Fruit fly (Drosophila melanogaster) whole organism, embryonic: Measurements from ENCODE around the gene kis.

Experiments used
- Abd-B ChIP-seq: fragments of 200-800 bp; sonication (Bioruptor generic); optimal IDR thresholded peaks from 2 replicates; lab custom pipeline; 2018; ENCODE audit warnings: missing biosample characterization, mild to moderate bottlenecking, missing genetic modification characterization, moderate library complexity
- B-H2 ChIP-seq: fragments of 200-800 bp; sonication (Bioruptor generic); optimal IDR thresholded peaks from 2 replicates; lab custom pipeline; 2018; ENCODE audit warnings: missing biosample characterization, mild to moderate bottlenecking, missing genetic modification characterization
- CG10147 ChIP-seq: fragments of 200-800 bp; sonication (Bioruptor generic); optimal IDR thresholded peaks from 2 replicates; lab custom pipeline; 2019; ENCODE audit warnings: missing biosample characterization, mild to moderate bottlenecking, missing genetic modification characterization, moderate library complexity
- CG11723 ChIP-seq: fragments of 200-800 bp; sonication (Bioruptor generic); optimal IDR thresholded peaks from 2 replicates; lab custom pipeline; 2017; ENCODE audit warnings: missing biosample characterization, mild to moderate bottlenecking, missing genetic modification characterization
- CG12071 ChIP-seq: fragments of 200-800 bp; sonication (Bioruptor generic); optimal IDR thresholded peaks from 3 replicates; lab custom pipeline; 2018; ENCODE audit warnings: missing biosample characterization, mild to moderate bottlenecking, missing genetic modification characterization
- CG12219 ChIP-seq: fragments of 200-800 bp; sonication (Bioruptor generic); optimal IDR thresholded peaks from 3 replicates; lab custom pipeline; 2018; ENCODE audit warnings: missing biosample characterization, mild to moderate bottlenecking, missing genetic modification characterization
- CG12236 ChIP-seq: fragments of 200-800 bp; sonication (Bioruptor generic); optimal IDR thresholded peaks from 2 replicates; lab custom pipeline; 2016; ENCODE audit warnings: missing biosample characterization, missing genetic modification characterization
- CG13296 ChIP-seq: fragments of 200-800 bp; sonication (Bioruptor generic); optimal IDR thresholded peaks from 3 replicates; lab custom pipeline; 2018; ENCODE audit warnings: missing biosample characterization, mild to moderate bottlenecking, missing genetic modification characterization
- CG14441 ChIP-seq: fragments of 200-800 bp; sonication (Bioruptor generic); IDR thresholded peaks from 2 replicates; pipeline ENCODE4 v1.3.6; 2022; ENCODE audit warnings: missing biosample characterization, missing genetic modification characterization
- CG1602 ChIP-seq: fragments of 200-800 bp; sonication (Bioruptor generic); optimal IDR thresholded peaks from 3 replicates; lab custom pipeline; 2016; ENCODE audit warnings: missing biosample characterization, missing genetic modification characterization
- CG1603 ChIP-seq: fragments of 200-800 bp; sonication (Bioruptor generic); optimal IDR thresholded peaks from 2 replicates; lab custom pipeline; 2019; ENCODE audit warnings: missing biosample characterization, mild to moderate bottlenecking, missing genetic modification characterization, moderate library complexity
- CG17568 ChIP-seq: fragments of 200-800 bp; sonication (Bioruptor generic); optimal IDR thresholded peaks from 2 replicates; lab custom pipeline; 2018; ENCODE audit warnings: missing biosample characterization, mild to moderate bottlenecking, missing genetic modification characterization, moderate library complexity
- CG2116 ChIP-seq: fragments of 200-800 bp; sonication (Bioruptor generic); optimal IDR thresholded peaks from 3 replicates; lab custom pipeline; 2018; ENCODE audit warnings: missing biosample characterization, mild to moderate bottlenecking, missing genetic modification characterization
- CG31388 ChIP-seq: fragments of 200-800 bp; sonication (Bioruptor generic); optimal IDR thresholded peaks from 2 replicates; lab custom pipeline; 2016; ENCODE audit warnings: missing biosample characterization, missing genetic modification characterization
- CG4424 ChIP-seq: fragments of 200-800 bp; sonication (Bioruptor generic); optimal IDR thresholded peaks from 3 replicates; lab custom pipeline; 2016; ENCODE audit warnings: missing biosample characterization, missing genetic modification characterization
- CG4820 ChIP-seq: fragments of 200-800 bp; sonication (Bioruptor generic); optimal IDR thresholded peaks from 3 replicates; lab custom pipeline; 2016; ENCODE audit warnings: missing biosample characterization, missing genetic modification characterization
- CG4854 ChIP-seq: fragments of 200-800 bp; sonication (Bioruptor generic); optimal IDR thresholded peaks from 2 replicates; lab custom pipeline; 2016; ENCODE audit warnings: missing biosample characterization, missing genetic modification characterization, inconsistent platforms
- CG5245 ChIP-seq: fragments of 200-800 bp; sonication (Bioruptor generic); optimal IDR thresholded peaks from 3 replicates; lab custom pipeline; 2016; ENCODE audit warnings: missing biosample characterization, missing genetic modification characterization
- CG6813 ChIP-seq: fragments of 200-800 bp; sonication (Bioruptor generic); optimal IDR thresholded peaks from 2 replicates; lab custom pipeline; 2017; ENCODE audit warnings: missing biosample characterization, missing genetic modification characterization, mild to moderate bottlenecking, moderate library complexity, missing genetic modification reagents
- CG6854 ChIP-seq: fragments of 200-800 bp; sonication (Bioruptor generic); optimal IDR thresholded peaks from 3 replicates; lab custom pipeline; 2017; ENCODE audit warnings: missing biosample characterization, mild to moderate bottlenecking, missing genetic modification characterization
- CG7928 ChIP-seq: fragments of 200-800 bp; sonication (Bioruptor generic); optimal IDR thresholded peaks from 2 replicates; lab custom pipeline; 2017; ENCODE audit warnings: missing biosample characterization, mild to moderate bottlenecking, missing genetic modification characterization
- CoRest ChIP-seq: fragments of 200-800 bp; sonication (Bioruptor generic); optimal IDR thresholded peaks from 3 replicates; lab custom pipeline; 2018; ENCODE audit warnings: missing biosample characterization, mild to moderate bottlenecking, missing genetic modification characterization, moderate library complexity
- Dp ChIP-seq: fragments of 200-800 bp; sonication (Bioruptor generic); optimal IDR thresholded peaks from 2 replicates; lab custom pipeline; 2018; ENCODE audit warnings: missing biosample characterization, mild to moderate bottlenecking, missing genetic modification characterization, moderate library complexity
- HHEX ChIP-seq: fragments of 200-800 bp; sonication (Bioruptor generic); optimal IDR thresholded peaks from 3 replicates; lab custom pipeline; 2017; ENCODE audit warnings: missing biosample characterization, mild to moderate bottlenecking, missing genetic modification characterization, missing genetic modification reagents
- Hand ChIP-seq: fragments of 200-800 bp; sonication (Bioruptor generic); optimal IDR thresholded peaks from 2 replicates; lab custom pipeline; 2017; ENCODE audit warnings: mild to moderate bottlenecking, missing biosample characterization, missing genetic modification reagents, missing genetic modification characterization
- Hr39 ChIP-seq: fragments of >200 bp; optimal IDR thresholded peaks from 2 replicates; lab custom pipeline; 2017
- Lim3 ChIP-seq: fragments of 200-800 bp; sonication (Bioruptor generic); IDR thresholded peaks from 2 replicates; pipeline ENCODE4 v1.3.6; 2022; ENCODE audit warnings: missing biosample characterization, missing genetic modification characterization
- Med ChIP-seq: fragments of 200-800 bp; sonication (Bioruptor generic); peaks from one replicate; lab custom pipeline; 2016; ENCODE audit warnings: missing biosample characterization, missing genetic modification characterization, mild to moderate bottlenecking, inconsistent platforms, moderate library complexity
- Neu2 ChIP-seq: fragments of 200-800 bp; sonication (Bioruptor generic); optimal IDR thresholded peaks from 3 replicates; lab custom pipeline; 2016; ENCODE audit warnings: missing biosample characterization, missing genetic modification characterization, borderline replicate concordance
- Taf1 ChIP-seq: fragments of 200-800 bp; sonication (Bioruptor generic); IDR thresholded peaks from 2 replicates; pipeline ENCODE4 v1.3.6; 2022; ENCODE audit warnings: missing biosample characterization, missing genetic modification characterization
- Tbp ChIP-seq: fragments of >200 bp; optimal IDR thresholded peaks from 2 replicates; lab custom pipeline; 2018; ENCODE audit warnings: missing biosample characterization, missing genetic modification characterization
- ab ChIP-seq: fragments of 200-800 bp; sonication (Bioruptor generic); optimal IDR thresholded peaks from 2 replicates; lab custom pipeline; 2016; ENCODE audit warnings: missing biosample characterization, missing genetic modification characterization
- ac ChIP-seq: fragments of 200-800 bp; sonication (Bioruptor generic); optimal IDR thresholded peaks from 3 replicates; lab custom pipeline; 2017; ENCODE audit warnings: missing biosample characterization, mild to moderate bottlenecking, missing genetic modification characterization
- cg ChIP-seq: fragments of 200-800 bp; sonication (Bioruptor generic); optimal IDR thresholded peaks from 3 replicates; lab custom pipeline; 2019; ENCODE audit warnings: missing biosample characterization, mild to moderate bottlenecking, missing genetic modification characterization, moderate library complexity
- chif ChIP-seq, 2 experiments: fragments of 200-800 bp; sonication (Bioruptor generic); optimal IDR thresholded peaks; 3 replicates each; lab custom pipeline; 2016; ENCODE audit warnings: missing biosample characterization in 2 of 2, missing genetic modification characterization in 2 of 2
- ci ChIP-seq: fragments of 200-800 bp; sonication (Bioruptor generic); IDR thresholded peaks from 3 replicates; pipeline ENCODE4 v1.3.6; 2022; ENCODE audit warnings: missing biosample characterization, missing genetic modification characterization
- da ChIP-seq: fragments of 200-800 bp; sonication (Bioruptor generic); optimal IDR thresholded peaks from 2 replicates; lab custom pipeline; 2016; ENCODE audit warnings: missing biosample characterization, missing genetic modification characterization
- en ChIP-seq: fragments of 200-800 bp; sonication (Bioruptor generic); optimal IDR thresholded peaks from 2 replicates; lab custom pipeline; 2016; ENCODE audit warnings: missing biosample characterization, missing genetic modification characterization
- gce ChIP-seq: fragments of 200-800 bp; sonication (Bioruptor generic); IDR thresholded peaks from 3 replicates; pipeline ENCODE4 v1.3.6; 2022; ENCODE audit warnings: missing biosample characterization, missing genetic modification characterization
- grn ChIP-seq: fragments of 200-800 bp; sonication (Bioruptor generic); optimal IDR thresholded peaks from 3 replicates; lab custom pipeline; 2017; ENCODE audit warnings: missing biosample characterization, missing genetic modification characterization
- h ChIP-seq: fragments of >200 bp; optimal IDR thresholded peaks from 2 replicates; lab custom pipeline; 2017
- her ChIP-seq: fragments of 200-800 bp; sonication (Bioruptor generic); optimal IDR thresholded peaks from 2 replicates; lab custom pipeline; 2016; ENCODE audit warnings: missing biosample characterization, missing genetic modification characterization
- ind ChIP-seq: fragments of 200-800 bp; sonication (Bioruptor generic); optimal IDR thresholded peaks from 3 replicates; lab custom pipeline; 2016; ENCODE audit warnings: missing biosample characterization, missing genetic modification characterization
- lab ChIP-seq: fragments of 200-800 bp; sonication (Bioruptor generic); optimal IDR thresholded peaks from 3 replicates; lab custom pipeline; 2017; ENCODE audit warnings: missing biosample characterization, missing genetic modification characterization, mild to moderate bottlenecking, moderate library complexity, missing genetic modification reagents
- nom ChIP-seq: fragments of 200-800 bp; sonication (Bioruptor generic); optimal IDR thresholded peaks from 2 replicates; lab custom pipeline; 2017; ENCODE audit warnings: missing biosample characterization, missing genetic modification characterization, mild to moderate bottlenecking, moderate library complexity, missing genetic modification reagents
- pnt ChIP-seq: fragments of 200-800 bp; sonication (Bioruptor generic); optimal IDR thresholded peaks from 3 replicates; lab custom pipeline; 2016; ENCODE audit warnings: missing biosample characterization, missing genetic modification characterization
- row ChIP-seq: fragments of 200-800 bp; sonication (Bioruptor generic); IDR thresholded peaks from 3 replicates; pipeline ENCODE4 v1.3.6; 2022; ENCODE audit warnings: missing biosample characterization, missing genetic modification characterization
- run ChIP-seq: fragments of 200-800 bp; sonication (Bioruptor generic); optimal IDR thresholded peaks from 3 replicates; lab custom pipeline; 2018; ENCODE audit warnings: missing biosample characterization, mild to moderate bottlenecking, missing genetic modification characterization
- shn ChIP-seq: fragments of 200-800 bp; sonication (Bioruptor generic); optimal IDR thresholded peaks from 3 replicates; lab custom pipeline; 2016; ENCODE audit warnings: missing biosample characterization, missing genetic modification characterization
- tap ChIP-seq: fragments of 200-800 bp; optimal IDR thresholded peaks from 3 replicates; lab custom pipeline; 2019; ENCODE audit warnings: missing biosample characterization, mild to moderate bottlenecking, missing genetic modification characterization, moderate library complexity

kis gene

dm6 chr2L:297480-298284 lies 47.1 kb upstream of the kis start, which contains the start of gene Pi3K21B (continued):
- TF ChIP-seq Dp (GFP tag; lab: Kevin White, UChicago) (peak; percentile 87), CG17568 (GFP tag; lab: Kevin White, UChicago) (peak; percentile 2), ci (GFP tag; lab: Robert Waterston, UW) (peak; percentile 91), CG12071 (GFP tag; lab: Kevin White, UChicago) (peak; percentile 62), B-H2 (GFP tag; lab: Kevin White, UChicago) (peak; percentile 94), CG11723 (GFP tag; lab: Kevin White, UChicago) (peak; percentile 80), en (GFP tag; lab: Kevin White, UChicago) (peak; percentile 58), Med (GFP tag; lab: Kevin White, UChicago) (peak; percentile 99), ac (GFP tag; lab: Kevin White, UChicago) (peak; percentile 14), run (tag; lab: Kevin White, UChicago) (peak; percentile 67), CG2116 (GFP tag; lab: Kevin White, UChicago) (peak; percentile 81), ind (peak; percentile 92), HHEX (GFP tag; lab: Kevin White, UChicago) (peak; percentile 85), nom (GFP tag; lab: Kevin White, UChicago) (peak; percentile 59), Neu2 (peak; percentile 58), CG12236 (GFP tag; lab: Kevin White, UChicago) (peak; percentile 77), CG14441 (GFP tag; lab: Robert Waterston, UW) (peak; percentile 80), CG12219 (GFP tag; lab: Kevin White, UChicago) (peak; percentile 37), pnt (GFP tag; lab: Kevin White, UChicago) (peak; percentile 79), row (peak; percentile 86), CG4820 (GFP tag; lab: Kevin White, UChicago) (peak; percentile 88), grn (peak; percentile 56), ab (GFP tag; lab: Kevin White, UChicago) (peak; percentile 86), shn (GFP tag; lab: Kevin White, UChicago) (peak; percentile 93), Abd-B (GFP tag; lab: Kevin White, UChicago) (peak; percentile 92), Tbp (GFP tag; lab: Kevin White, UChicago) (no peak), CoRest (tag; lab: Kevin White, UChicago) (peak; percentile 95), cg (GFP tag; lab: Kevin White, UChicago) (peak; percentile 98), chif (GFP tag; optimal IDR thresholded peaks at IDR 0.05; lab: Kevin White, UChicago) (peak; percentile 87 to 88), lab (GFP tag; lab: Kevin White, UChicago) (peak; percentile 92), CG13296 (GFP tag; lab: Kevin White, UChicago) (peak; percentile 84), Hr39 (lab: Kevin White, UChicago) (no peak), h (lab: Kevin White, UChicago) (no peak), Lim3 (GFP tag; lab: Robert Waterston, UW) (no peak), CG6854 (GFP tag; lab: Kevin White, UChicago) (peak; percentile 29), her (GFP tag; lab: Kevin White, UChicago) (peak; percentile 89), CG4854 (GFP tag; lab: Kevin White, UChicago) (peak; percentile 81), CG7928 (peak; percentile 99), gce (GFP tag; lab: Robert Waterston, UW) (0 out of 3 replicates have a peak, but pooled peaks have one; percentile 63), da (GFP tag; lab: Kevin White, UChicago) (peak; percentile 68), tap (tag; lab: Kevin White, UChicago) (peak; percentile 74), CG1603 (tag; lab: Kevin White, UChicago) (peak; percentile 85), CG4424 (peak; percentile 89), CG10147 (peak; percentile 88), Hand (GFP tag; lab: Kevin White, UChicago) (peak; percentile 73), CG6813 (GFP tag; lab: Kevin White, UChicago) (peak; percentile 53), CG1602 (GFP tag; lab: Kevin White, UChicago) (peak; percentile 90), CG31388 (peak; percentile 82), Taf1 (GFP tag; lab: Robert Waterston, UW) (peak; percentile 54; the same call in 1 of the 2 replicates), CG5245 (GFP tag; lab: Kevin White, UChicago) (peak; percentile 87)
